Fruit fly (Drosophila melanogaster) whole organism, embryonic: Measurements from ENCODE around the gene Pka-C3.

ENCODE experiments used
- Ada2b ChIP-seq: fragments of 200-800 bp; sonication (Bioruptor generic); IDR thresholded peaks from 2 replicates; pipeline ENCODE4 v1.3.6; 2022; ENCODE audit warnings: missing biosample characterization, missing genetic modification characterization
- Atf-2 ChIP-seq: fragments of 200-800 bp; sonication (Bioruptor generic); optimal IDR thresholded peaks from 2 replicates; lab custom pipeline; 2016; ENCODE audit warnings: missing biosample characterization, missing genetic modification characterization
- CG11093 ChIP-seq: fragments of 200-800 bp; sonication (Bioruptor generic); IDR thresholded peaks from 3 replicates; pipeline ENCODE4 v1.3.6; 2022; ENCODE audit warnings: missing biosample characterization, missing genetic modification characterization
- CG12155 ChIP-seq: fragments of 200-800 bp; sonication (Bioruptor generic); optimal IDR thresholded peaks from 3 replicates; lab custom pipeline; 2016; ENCODE audit warnings: missing biosample characterization, missing genetic modification characterization
- CG13775 ChIP-seq: fragments of 200-800 bp; sonication (Bioruptor generic); optimal IDR thresholded peaks from 3 replicates; lab custom pipeline; 2017; ENCODE audit warnings: missing biosample characterization, mild to moderate bottlenecking, missing genetic modification characterization
- CG15011 ChIP-seq: fragments of 200-800 bp; sonication (Bioruptor generic); optimal IDR thresholded peaks from 3 replicates; lab custom pipeline; 2018; ENCODE audit warnings: missing biosample characterization, mild to moderate bottlenecking, missing genetic modification characterization
- CG15479 ChIP-seq: fragments of 200-800 bp; sonication (Bioruptor generic); optimal IDR thresholded peaks from 3 replicates; lab custom pipeline; 2019; ENCODE audit warnings: missing biosample characterization, mild to moderate bottlenecking, missing genetic modification characterization, moderate library complexity
- CG1647 ChIP-seq: fragments of 200-800 bp; sonication (Bioruptor generic); optimal IDR thresholded peaks from 3 replicates; lab custom pipeline; 2016; ENCODE audit warnings: missing biosample characterization, missing genetic modification characterization
- CG17186 ChIP-seq: fragments of 200-800 bp; sonication (Bioruptor generic); optimal IDR thresholded peaks from 3 replicates; lab custom pipeline; 2017; ENCODE audit warnings: missing biosample characterization, missing genetic modification reagents, missing genetic modification characterization
- CG18262 ChIP-seq: fragments of 200-800 bp; optimal IDR thresholded peaks from 3 replicates; lab custom pipeline; 2019; ENCODE audit warnings: missing biosample characterization, mild to moderate bottlenecking, missing genetic modification characterization, moderate library complexity
- CG1832 ChIP-seq: fragments of 200-800 bp; sonication (Bioruptor generic); optimal IDR thresholded peaks from 2 replicates; lab custom pipeline; 2017; ENCODE audit warnings: missing biosample characterization, mild to moderate bottlenecking, missing genetic modification characterization, inconsistent platforms
- CG30431 ChIP-seq: fragments of 200-800 bp; sonication (Bioruptor generic); optimal IDR thresholded peaks from 2 replicates; lab custom pipeline; 2017; ENCODE audit warnings: missing biosample characterization, missing genetic modification characterization
- CG3163 ChIP-seq: fragments of 200-800 bp; sonication (Bioruptor generic); optimal IDR thresholded peaks from 3 replicates; lab custom pipeline; 2016; ENCODE audit warnings: missing biosample characterization, missing genetic modification characterization
- CG33557 ChIP-seq: fragments of 200-800 bp; sonication (Bioruptor generic); optimal IDR thresholded peaks from 2 replicates; lab custom pipeline; 2019; ENCODE audit warnings: missing biosample characterization, mild to moderate bottlenecking, missing genetic modification characterization, moderate library complexity
- CG4404 ChIP-seq: fragments of 200-800 bp; sonication (Bioruptor generic); IDR thresholded peaks from 2 replicates; pipeline ENCODE4 v1.3.6; 2022; ENCODE audit warnings: missing biosample characterization, missing genetic modification characterization
- CG4424 ChIP-seq: fragments of 200-800 bp; sonication (Bioruptor generic); optimal IDR thresholded peaks from 3 replicates; lab custom pipeline; 2016; ENCODE audit warnings: missing biosample characterization, missing genetic modification characterization
- CG7745 ChIP-seq: fragments of 200-800 bp; sonication (Bioruptor generic); optimal IDR thresholded peaks from 2 replicates; lab custom pipeline; 2018; ENCODE audit warnings: missing biosample characterization, mild to moderate bottlenecking, missing genetic modification characterization, moderate library complexity
- CG7963 ChIP-seq: fragments of 200-800 bp; sonication (Bioruptor generic); IDR thresholded peaks from 3 replicates; pipeline ENCODE4 v1.3.6; 2022; ENCODE audit warnings: missing biosample characterization, missing genetic modification characterization; ENCODE audit not compliant: partially characterized antibody
- CG8765 ChIP-seq: fragments of 200-800 bp; sonication (Bioruptor generic); IDR thresholded peaks from 2 replicates; pipeline ENCODE4 v1.3.6; 2022; ENCODE audit warnings: missing biosample characterization, missing genetic modification characterization
- CG9797 ChIP-seq: fragments of 200-800 bp; sonication (Bioruptor generic); optimal IDR thresholded peaks from 3 replicates; lab custom pipeline; 2018; ENCODE audit warnings: missing biosample characterization, mild to moderate bottlenecking, missing genetic modification characterization
- ERR ChIP-seq: fragments of 200-800 bp; sonication (Bioruptor generic); optimal IDR thresholded peaks from 2 replicates; lab custom pipeline; 2016; ENCODE audit warnings: missing biosample characterization, missing genetic modification characterization
- GATAe ChIP-seq: fragments of 200-800 bp; sonication (Bioruptor generic); conservative IDR thresholded peaks from 2 replicates; pipeline ENCODE4 v1.3.6; 2022; ENCODE audit warnings: missing biosample characterization, missing genetic modification characterization
- H2.0 ChIP-seq: fragments of 200-800 bp; sonication (Bioruptor generic); IDR thresholded peaks from 2 replicates; pipeline ENCODE4 v1.3.6; 2022; ENCODE audit warnings: missing biosample characterization, missing genetic modification characterization
- Hr78 ChIP-seq, 2 experiments: fragments of 200-800 bp in 1 of 2; fragments of >200 bp in 1 of 2; sonication (Bioruptor generic) in 1 of 2; optimal IDR thresholded peaks; 2 replicates each; lab custom pipeline; 2017 to 2019; ENCODE audit warnings: missing biosample characterization in 2 of 2, missing genetic modification characterization in 2 of 2, mild to moderate bottlenecking in 1 of 2, moderate library complexity in 1 of 2
- MTF-1 ChIP-seq: fragments of 200-800 bp; sonication (Bioruptor generic); optimal IDR thresholded peaks from 2 replicates; lab custom pipeline; 2018; ENCODE audit warnings: missing biosample characterization, mild to moderate bottlenecking, missing genetic modification characterization, borderline replicate concordance
- NFAT ChIP-seq: fragments of 200-800 bp; sonication (Bioruptor generic); IDR thresholded peaks from 2 replicates; pipeline ENCODE4 v1.3.6; 2022; ENCODE audit warnings: missing biosample characterization, missing genetic modification characterization
- Opbp ChIP-seq: fragments of 200-800 bp; sonication (Bioruptor generic); IDR thresholded peaks from 3 replicates; pipeline ENCODE4 v1.3.6; 2022; ENCODE audit warnings: missing biosample characterization, missing genetic modification characterization; ENCODE audit not compliant: partially characterized antibody
- Optix ChIP-seq: fragments of 200-800 bp; sonication (Bioruptor generic); IDR thresholded peaks from 3 replicates; pipeline ENCODE4 v1.3.6; 2022; ENCODE audit warnings: missing biosample characterization, missing genetic modification characterization
- Stat92E ChIP-seq, 3 experiments: fragments of >200 bp in 2 of 3; fragments of 200-800 bp in 1 of 3; sonication (Bioruptor generic) in 1 of 3; optimal IDR thresholded peaks; 2 replicates each; lab custom pipeline; 2017 to 2019; ENCODE audit warnings: missing biosample characterization in 3 of 3, missing genetic modification characterization in 3 of 3, mild to moderate bottlenecking in 1 of 3, moderate library complexity in 1 of 3
- Trl ChIP-seq, 3 experiments: fragments of >200 bp in 2 of 3; fragments of 200-800 bp in 1 of 3; sonication (Bioruptor generic) in 1 of 3; optimal IDR thresholded peaks; 2 replicates in 1 of 3; 3 replicates in 2 of 3; lab custom pipeline; 2016 to 2017; ENCODE audit warnings: missing biosample characterization in 1 of 3, missing genetic modification characterization in 1 of 3
- Usf ChIP-seq: fragments of 200-800 bp; sonication (Bioruptor generic); optimal IDR thresholded peaks from 2 replicates; lab custom pipeline; 2017; ENCODE audit warnings: missing genotype, missing biosample characterization, missing genetic modification characterization
- ab ChIP-seq: fragments of 200-800 bp; sonication (Bioruptor generic); optimal IDR thresholded peaks from 2 replicates; lab custom pipeline; 2016; ENCODE audit warnings: missing biosample characterization, missing genetic modification characterization
- ap ChIP-seq: fragments of 200-800 bp; sonication (Bioruptor generic); IDR thresholded peaks from 2 replicates; pipeline ENCODE4 v1.3.6; 2022; ENCODE audit warnings: missing biosample characterization, missing genetic modification characterization
- dmrt99B ChIP-seq: fragments of 200-800 bp; sonication (Bioruptor generic); optimal IDR thresholded peaks from 2 replicates; lab custom pipeline; 2018; ENCODE audit warnings: missing biosample characterization, mild to moderate bottlenecking, missing genetic modification characterization, moderate library complexity
- ems ChIP-seq: fragments of 200-800 bp; sonication (Bioruptor generic); optimal IDR thresholded peaks from 3 replicates; lab custom pipeline; 2016; ENCODE audit warnings: missing biosample characterization, missing genetic modification characterization
- fd3F ChIP-seq: fragments of 200-800 bp; sonication (Bioruptor generic); optimal IDR thresholded peaks from 2 replicates; lab custom pipeline; 2018; ENCODE audit warnings: missing biosample characterization, mild to moderate bottlenecking, missing genetic modification characterization, moderate library complexity
- fd64A ChIP-seq: fragments of 200-800 bp; sonication (Bioruptor generic); optimal IDR thresholded peaks from 3 replicates; lab custom pipeline; 2018; ENCODE audit warnings: missing biosample characterization, mild to moderate bottlenecking, missing genetic modification characterization
- gce ChIP-seq: fragments of 200-800 bp; sonication (Bioruptor generic); IDR thresholded peaks from 3 replicates; pipeline ENCODE4 v1.3.6; 2022; ENCODE audit warnings: missing biosample characterization, missing genetic modification characterization
- gro ChIP-seq: fragments of 200-800 bp; sonication (Bioruptor generic); optimal IDR thresholded peaks from 2 replicates; lab custom pipeline; 2016; ENCODE audit warnings: missing biosample characterization, missing genetic modification characterization
- hb ChIP-seq: fragments of 200-800 bp; sonication (Bioruptor generic); IDR thresholded peaks from 3 replicates; pipeline ENCODE4 v1.3.6; 2022; ENCODE audit warnings: missing biosample characterization, missing genetic modification characterization; ENCODE audit not compliant: partially characterized antibody
- jing ChIP-seq: fragments of 200-800 bp; sonication (Bioruptor generic); optimal IDR thresholded peaks from 2 replicates; lab custom pipeline; 2018; ENCODE audit warnings: missing biosample characterization, mild to moderate bottlenecking, missing genetic modification characterization
- klu ChIP-seq: fragments of 200-800 bp; sonication (Bioruptor generic); IDR thresholded peaks from 2 replicates; pipeline ENCODE4 v1.3.6; 2022; ENCODE audit warnings: missing biosample characterization, missing genetic modification characterization
- luna ChIP-seq: fragments of 200-800 bp; sonication (Bioruptor generic); optimal IDR thresholded peaks from 2 replicates; lab custom pipeline; 2016; ENCODE audit warnings: missing biosample characterization, missing genetic modification characterization
- mam ChIP-seq: fragments of 200-800 bp; sonication (Bioruptor generic); optimal IDR thresholded peaks from 3 replicates; lab custom pipeline; 2016; ENCODE audit warnings: missing biosample characterization, missing genetic modification characterization
- org-1 ChIP-seq: fragments of 200-800 bp; sonication (Bioruptor generic); optimal IDR thresholded peaks from 2 replicates; lab custom pipeline; 2017; ENCODE audit warnings: missing biosample characterization, missing genetic modification characterization
- psq ChIP-seq: fragments of 200-800 bp; sonication (Bioruptor generic); optimal IDR thresholded peaks from 2 replicates; lab custom pipeline; 2017; ENCODE audit warnings: missing biosample characterization, missing genetic modification characterization
- sob ChIP-seq: fragments of 200-800 bp; sonication (Bioruptor generic); IDR thresholded peaks from 2 replicates; pipeline ENCODE4 v1.3.6; 2022; ENCODE audit warnings: missing biosample characterization, missing genetic modification characterization
- unc-4 ChIP-seq: fragments of 200-800 bp; sonication (Bioruptor generic); IDR thresholded peaks from 2 replicates; pipeline ENCODE4 v1.3.6; 2022; ENCODE audit warnings: missing biosample characterization, missing genetic modification characterization; ENCODE audit not compliant: partially characterized antibody
- z ChIP-seq: fragments of 200-800 bp; sonication (Bioruptor generic); IDR thresholded peaks from 3 replicates; pipeline ENCODE4 v1.3.6; 2022; ENCODE audit warnings: missing biosample characterization, missing genetic modification characterization
- zf30C ChIP-seq: fragments of 200-800 bp; sonication (Bioruptor generic); optimal IDR thresholded peaks from 3 replicates; lab custom pipeline; 2018; ENCODE audit warnings: missing biosample characterization, mild to moderate bottlenecking, missing genetic modification characterization

The Pka-C3 gene

dm6 chr3L:15921043-15921621 lies 33.5 kb downstream of the Pka-C3 start (continued):
- no peak for TF ChIP-seq ERR
- TF ChIP-seq GATAe (GFP tag; lab: Robert Waterston, UW), result no peak
- peak; percentile 54 to 61 for TF ChIP-seq Trl (optimal IDR thresholded peaks at IDR 0.05; lab: Kevin White, UChicago)
- TF ChIP-seq Trl (GFP tag; optimal IDR thresholded peaks at IDR 0.05; lab: Kevin White, UChicago), result no peak
- TF ChIP-seq Atf-2 (GFP tag; lab: Kevin White, UChicago), result no peak
- TF ChIP-seq zf30C (GFP tag; lab: Kevin White, UChicago), result peak; percentile 69
- TF ChIP-seq Ada2b (GFP tag; lab: Robert Waterston, UW), result peak; percentile 32; the same call in 1 of the 2 replicates
- TF ChIP-seq Optix (GFP tag; lab: Robert Waterston, UW), result no peak
- TF ChIP-seq ems (GFP tag; lab: Kevin White, UChicago), result peak; percentile 13
- TF ChIP-seq gce (GFP tag; lab: Robert Waterston, UW), result no peak
- TF ChIP-seq CG7745 (tag; lab: Kevin White, UChicago), result no peak
- peak; percentile 73 for TF ChIP-seq dmrt99B (tag; lab: Kevin White, UChicago)
- no peak for TF ChIP-seq fd64A (GFP tag; lab: Kevin White, UChicago)
- no peak for TF ChIP-seq CG15479 (GFP tag; lab: Kevin White, UChicago)
- TF ChIP-seq CG15011 (GFP tag; lab: Kevin White, UChicago), result peak; percentile 49
- TF ChIP-seq MTF-1 (GFP tag; lab: Kevin White, UChicago), result no peak
- TF ChIP-seq unc-4 (GFP tag; lab: Robert Waterston, UW), result no peak
- TF ChIP-seq org-1 (GFP tag; lab: Kevin White, UChicago), result peak; percentile 50
- peak; percentile 47 for TF ChIP-seq CG13775 (GFP tag; lab: Kevin White, UChicago)
- no peak for TF ChIP-seq CG3163
- TF ChIP-seq CG1647 (GFP tag; lab: Kevin White, UChicago), result no peak
- TF ChIP-seq mam (GFP tag; lab: Kevin White, UChicago), result peak; percentile 42
- no peak for TF ChIP-seq H2.0 (GFP tag; lab: Robert Waterston, UW)
- TF ChIP-seq CG30431, result no peak
- TF ChIP-seq CG18262 (tag; lab: Kevin White, UChicago), result peak; percentile 45
- TF ChIP-seq jing, result no peak
- TF ChIP-seq CG33557 (GFP tag; lab: Kevin White, UChicago), result no peak
- TF ChIP-seq Hr78 (GFP tag; optimal IDR thresholded peaks at IDR 0.05; lab: Kevin White, UChicago), result no peak
- TF ChIP-seq CG17186 (GFP tag; lab: Kevin White, UChicago), result no peak
- TF ChIP-seq CG8765 (GFP tag; lab: Robert Waterston, UW), result no peak
- no peak for TF ChIP-seq CG7963 (GFP tag; lab: Robert Waterston, UW)
- peak; percentile 52; the same call in 1 of the 2 replicates for TF ChIP-seq sob (GFP tag; lab: Robert Waterston, UW)
- TF ChIP-seq z (GFP tag; lab: Robert Waterston, UW), result no peak
- no peak for TF ChIP-seq Opbp (GFP tag; lab: Robert Waterston, UW)
- TF ChIP-seq CG12155 (GFP tag; lab: Kevin White, UChicago), result no peak
- no peak for TF ChIP-seq Stat92E (GFP tag; optimal IDR thresholded peaks at IDR 0.05; lab: Kevin White, UChicago)
- TF ChIP-seq CG9797 (GFP tag; lab: Kevin White, UChicago), result no peak
- TF ChIP-seq CG11093 (GFP tag; lab: Robert Waterston, UW), result no peak
- peak; percentile 8 for TF ChIP-seq fd3F (GFP tag; lab: Kevin White, UChicago)
- peak; percentile 10 for TF ChIP-seq CG4424 (GFP tag; lab: Kevin White, UChicago)
- TF ChIP-seq CG4404 (GFP tag; lab: Robert Waterston, UW), result no peak
- TF ChIP-seq gro, result no peak
- no peak for TF ChIP-seq ap (GFP tag; lab: Robert Waterston, UW)
- no peak for TF ChIP-seq psq
- no peak for TF ChIP-seq klu (GFP tag; lab: Robert Waterston, UW)
- TF ChIP-seq NFAT (GFP tag; lab: Robert Waterston, UW), result no peak
- no peak for TF ChIP-seq hb
- TF ChIP-seq Usf (GFP tag; lab: Kevin White, UChicago), result no peak
- TF ChIP-seq ab (GFP tag; lab: Kevin White, UChicago), result no peak
- no peak for TF ChIP-seq CG1832 (GFP tag; lab: Kevin White, UChicago)
- peak; percentile 27 for TF ChIP-seq luna
